Fruit fly (Drosophila melanogaster) whole organism, embryonic: Measurements from ENCODE around the gene TTLL4B.

Source experiments
- Atf3 ChIP-seq: fragments of 200-800 bp; sonication (Bioruptor generic); optimal IDR thresholded peaks from 3 replicates; lab custom pipeline; 2016; ENCODE audit warnings: missing biosample characterization, missing genetic modification characterization
- CG10274 ChIP-seq: fragments of 200-800 bp; sonication (Bioruptor generic); optimal IDR thresholded peaks from 3 replicates; lab custom pipeline; 2017; ENCODE audit warnings: missing biosample characterization, mild to moderate bottlenecking, missing genetic modification characterization
- CG12659 ChIP-seq: fragments of 200-800 bp; sonication (Bioruptor generic); optimal IDR thresholded peaks from 3 replicates; lab custom pipeline; 2017; ENCODE audit warnings: mild to moderate bottlenecking, missing biosample characterization, missing genetic modification reagents, missing genetic modification characterization
- CG12744 ChIP-seq: fragments of 200-800 bp; sonication (Bioruptor generic); optimal IDR thresholded peaks from 2 replicates; lab custom pipeline; 2016; ENCODE audit warnings: missing biosample characterization, missing genetic modification characterization
- CG14014 ChIP-seq: fragments of 200-800 bp; sonication (Bioruptor generic); IDR thresholded peaks from 2 replicates; pipeline ENCODE4 v1.3.6; 2022; ENCODE audit warnings: missing biosample characterization, missing genetic modification characterization
- CG15696 ChIP-seq: fragments of 200-800 bp; sonication (Bioruptor generic); optimal IDR thresholded peaks from 2 replicates; lab custom pipeline; 2019; ENCODE audit warnings: missing biosample characterization, mild to moderate bottlenecking, missing genetic modification characterization, moderate library complexity
- CG16815 ChIP-seq: fragments of 200-800 bp; sonication (Bioruptor generic); optimal IDR thresholded peaks from 3 replicates; lab custom pipeline; 2017; ENCODE audit warnings: missing biosample characterization, mild to moderate bottlenecking, missing genetic modification characterization
- CG17361 ChIP-seq: fragments of 200-800 bp; sonication (Bioruptor generic); IDR thresholded peaks from 3 replicates; pipeline ENCODE4 v1.3.6; 2022; ENCODE audit warnings: missing biosample characterization, missing genetic modification characterization
- CG17385 ChIP-seq: fragments of 200-800 bp; sonication (Bioruptor generic); optimal IDR thresholded peaks from 3 replicates; lab custom pipeline; 2018; ENCODE audit warnings: missing biosample characterization, mild to moderate bottlenecking, missing genetic modification characterization
- CG17829 ChIP-seq: fragments of 200-800 bp; optimal IDR thresholded peaks from 2 replicates; lab custom pipeline; 2019; ENCODE audit warnings: missing biosample characterization, mild to moderate bottlenecking, missing genetic modification characterization, moderate library complexity
- CG18599 ChIP-seq: fragments of 200-800 bp; sonication (Bioruptor generic); optimal IDR thresholded peaks from 3 replicates; lab custom pipeline; 2017; ENCODE audit warnings: missing biosample characterization, missing genetic modification characterization, mild to moderate bottlenecking, moderate library complexity, missing genetic modification reagents
- CG18764 ChIP-seq: fragments of 200-800 bp; sonication (Bioruptor generic); optimal IDR thresholded peaks from 3 replicates; lab custom pipeline; 2016; ENCODE audit warnings: missing biosample characterization, missing genetic modification characterization
- CG31441 ChIP-seq: fragments of 200-800 bp; sonication (Bioruptor generic); IDR thresholded peaks from 2 replicates; pipeline ENCODE4 v1.3.6; 2022; ENCODE audit warnings: missing biosample characterization, missing genetic modification characterization
- CG33557 ChIP-seq: fragments of 200-800 bp; sonication (Bioruptor generic); optimal IDR thresholded peaks from 2 replicates; lab custom pipeline; 2019; ENCODE audit warnings: missing biosample characterization, mild to moderate bottlenecking, missing genetic modification characterization, moderate library complexity
- CG4360 ChIP-seq: fragments of 200-800 bp; sonication (Bioruptor generic); IDR thresholded peaks from 2 replicates; pipeline ENCODE4 v1.3.6; 2022; ENCODE audit warnings: missing biosample characterization, missing genetic modification characterization
- CG43689 ChIP-seq: fragments of 200-800 bp; sonication (Bioruptor generic); IDR thresholded peaks from 2 replicates; pipeline ENCODE4 v1.3.6; 2022; ENCODE audit warnings: missing biosample characterization, missing genetic modification characterization
- CG4707 ChIP-seq: fragments of 200-800 bp; sonication (Bioruptor generic); optimal IDR thresholded peaks from 2 replicates; lab custom pipeline; 2018; ENCODE audit warnings: missing biosample characterization, mild to moderate bottlenecking, missing genetic modification characterization, moderate library complexity
- CG4730 ChIP-seq: fragments of 200-800 bp; sonication (Bioruptor generic); IDR thresholded peaks from 2 replicates; pipeline ENCODE4 v1.3.6; 2022; ENCODE audit warnings: missing biosample characterization, missing genetic modification characterization
- CG4820 ChIP-seq: fragments of 200-800 bp; sonication (Bioruptor generic); optimal IDR thresholded peaks from 3 replicates; lab custom pipeline; 2016; ENCODE audit warnings: missing biosample characterization, missing genetic modification characterization
- CG6254 ChIP-seq: fragments of 200-800 bp; sonication (Bioruptor generic); optimal IDR thresholded peaks from 3 replicates; lab custom pipeline; 2017; ENCODE audit warnings: mild to moderate bottlenecking, missing biosample characterization, missing genetic modification reagents, missing genetic modification characterization
- CG7271 ChIP-seq: fragments of 200-800 bp; sonication (Bioruptor generic); optimal IDR thresholded peaks from 2 replicates; lab custom pipeline; 2018; ENCODE audit warnings: missing biosample characterization, mild to moderate bottlenecking, missing genetic modification characterization, moderate library complexity
- CG7786 ChIP-seq: fragments of 200-800 bp; sonication (Bioruptor generic); optimal IDR thresholded peaks from 2 replicates; lab custom pipeline; 2016; ENCODE audit warnings: missing biosample characterization, missing genetic modification characterization
- CG8281 ChIP-seq: fragments of 200-800 bp; sonication (Bioruptor generic); optimal IDR thresholded peaks from 2 replicates; lab custom pipeline; 2018; ENCODE audit warnings: missing biosample characterization, mild to moderate bottlenecking, missing genetic modification characterization, moderate library complexity
- CG8388 ChIP-seq: fragments of 200-800 bp; sonication (Bioruptor generic); optimal IDR thresholded peaks from 2 replicates; lab custom pipeline; 2019; ENCODE audit warnings: missing biosample characterization, mild to moderate bottlenecking, missing genetic modification characterization, moderate library complexity
- NC2β ChIP-seq: fragments of 200-800 bp; sonication (Bioruptor generic); optimal IDR thresholded peaks from 2 replicates; lab custom pipeline; 2016; ENCODE audit warnings: missing biosample characterization, missing genetic modification characterization
- Six4 ChIP-seq: fragments of 200-800 bp; sonication (Bioruptor generic); optimal IDR thresholded peaks from 2 replicates; lab custom pipeline; 2016; ENCODE audit warnings: missing biosample characterization, missing genetic modification characterization
- Sox102F ChIP-seq: fragments of 200-800 bp; sonication (Bioruptor generic); optimal IDR thresholded peaks from 2 replicates; lab custom pipeline; 2018; ENCODE audit warnings: missing biosample characterization, mild to moderate bottlenecking, missing genetic modification characterization, moderate library complexity
- Trl ChIP-seq, 3 experiments: fragments of >200 bp in 2 of 3; fragments of 200-800 bp in 1 of 3; sonication (Bioruptor generic) in 1 of 3; optimal IDR thresholded peaks; 2 replicates in 1 of 3; 3 replicates in 2 of 3; lab custom pipeline; 2016 to 2017; ENCODE audit warnings: missing biosample characterization in 1 of 3, missing genetic modification characterization in 1 of 3
- ase ChIP-seq: fragments of 200-800 bp; sonication (Bioruptor generic); IDR thresholded peaks from 3 replicates; pipeline ENCODE4 v1.3.6; 2022; ENCODE audit warnings: missing biosample characterization, missing genetic modification characterization
- bigmax ChIP-seq: fragments of 200-800 bp; sonication (Bioruptor generic); optimal IDR thresholded peaks from 2 replicates; lab custom pipeline; 2018; ENCODE audit warnings: missing biosample characterization, mild to moderate bottlenecking, missing genetic modification characterization
- bsh ChIP-seq, 2 experiments: fragments of 200-800 bp; sonication (Bioruptor generic); optimal IDR thresholded peaks; 2 replicates each; lab custom pipeline; 2017 to 2018; ENCODE audit warnings: mild to moderate bottlenecking in 2 of 2, missing biosample characterization in 2 of 2, missing genetic modification characterization in 2 of 2, moderate library complexity in 1 of 2
- caup ChIP-seq: fragments of 200-800 bp; sonication (Bioruptor generic); optimal IDR thresholded peaks from 3 replicates; lab custom pipeline; 2017; ENCODE audit warnings: missing biosample characterization, mild to moderate bottlenecking, missing genetic modification characterization, moderate library complexity; ENCODE audit not compliant: severe bottlenecking
- chif ChIP-seq, 2 experiments: fragments of 200-800 bp; sonication (Bioruptor generic); optimal IDR thresholded peaks; 3 replicates each; lab custom pipeline; 2016; ENCODE audit warnings: missing biosample characterization in 2 of 2, missing genetic modification characterization in 2 of 2
- chm ChIP-seq: fragments of 200-800 bp; sonication (Bioruptor generic); IDR thresholded peaks from 2 replicates; pipeline ENCODE4 v1.3.6; 2022; ENCODE audit warnings: missing biosample characterization, missing genetic modification characterization
- chn ChIP-seq: fragments of 200-800 bp; sonication (Bioruptor generic); optimal IDR thresholded peaks from 2 replicates; lab custom pipeline; 2016; ENCODE audit warnings: missing biosample characterization, missing genetic modification characterization
- dysf ChIP-seq: fragments of 200-800 bp; sonication (Bioruptor generic); IDR thresholded peaks from 3 replicates; pipeline ENCODE4 v1.3.6; 2022; ENCODE audit warnings: missing biosample characterization, missing genetic modification characterization
- esg ChIP-seq: fragments of 200-800 bp; sonication (Bioruptor generic); conservative IDR thresholded peaks from 2 replicates; pipeline ENCODE4 v1.3.6; 2022; ENCODE audit warnings: missing biosample characterization, missing genetic modification characterization
- ham ChIP-seq: fragments of 200-800 bp; sonication (Bioruptor generic); IDR thresholded peaks from 2 replicates; pipeline ENCODE4 v1.3.6; 2022; ENCODE audit warnings: missing biosample characterization, missing genetic modification characterization
- her ChIP-seq: fragments of 200-800 bp; sonication (Bioruptor generic); optimal IDR thresholded peaks from 2 replicates; lab custom pipeline; 2016; ENCODE audit warnings: missing biosample characterization, missing genetic modification characterization
- hth ChIP-seq: fragments of >200 bp; optimal IDR thresholded peaks from 2 replicates; lab custom pipeline; 2017; ENCODE audit warnings: inconsistent platforms
- knrl ChIP-seq: fragments of 200-800 bp; sonication (Bioruptor generic); IDR thresholded peaks from 3 replicates; pipeline ENCODE4 v1.3.6; 2022; ENCODE audit warnings: missing biosample characterization, missing genetic modification characterization; ENCODE audit not compliant: partially characterized antibody
- mirr ChIP-seq: fragments of 200-800 bp; sonication (Bioruptor generic); optimal IDR thresholded peaks from 3 replicates; lab custom pipeline; 2018; ENCODE audit warnings: missing biosample characterization, mild to moderate bottlenecking, missing genetic modification characterization
- nom ChIP-seq: fragments of 200-800 bp; sonication (Bioruptor generic); optimal IDR thresholded peaks from 2 replicates; lab custom pipeline; 2017; ENCODE audit warnings: missing biosample characterization, missing genetic modification characterization, mild to moderate bottlenecking, moderate library complexity, missing genetic modification reagents
- oc ChIP-seq: fragments of 200-800 bp; sonication (Bioruptor generic); optimal IDR thresholded peaks from 2 replicates; lab custom pipeline; 2018; ENCODE audit warnings: missing biosample characterization, mild to moderate bottlenecking, missing genetic modification characterization, moderate library complexity
- scrt ChIP-seq: fragments of 200-800 bp; sonication (Bioruptor generic); optimal IDR thresholded peaks from 2 replicates; lab custom pipeline; 2018; ENCODE audit warnings: missing biosample characterization, mild to moderate bottlenecking, missing genetic modification characterization, moderate library complexity
- sens ChIP-seq: fragments of 200-800 bp; sonication (Bioruptor generic); peaks from one replicate; lab custom pipeline; 2016; ENCODE audit warnings: missing biosample characterization, missing genetic modification characterization
- seq ChIP-seq: fragments of 200-800 bp; sonication (Bioruptor generic); IDR thresholded peaks from 2 replicates; pipeline ENCODE4 v1.3.6; 2022; ENCODE audit warnings: missing biosample characterization, missing genetic modification characterization
- sima ChIP-seq: fragments of 200-800 bp; sonication (Bioruptor generic); optimal IDR thresholded peaks from 2 replicates; lab custom pipeline; 2016; ENCODE audit warnings: missing biosample characterization, missing genetic modification characterization
- tna ChIP-seq: fragments of 200-800 bp; sonication (Bioruptor generic); IDR thresholded peaks from 2 replicates; pipeline ENCODE4 v1.3.6; 2022; ENCODE audit warnings: missing biosample characterization, missing genetic modification characterization; ENCODE audit not compliant: partially characterized antibody
- toy ChIP-seq: fragments of 200-800 bp; sonication (Bioruptor generic); IDR thresholded peaks from 2 replicates; pipeline ENCODE4 v1.3.6; 2022; ENCODE audit warnings: missing biosample characterization, missing genetic modification characterization

The TTLL4B gene

dm6 chr2L:3840975-3841374 is 21.5 kb upstream of the TTLL4B start (continued):
- TF ChIP-seq CG8281 (tag; lab: Kevin White, UChicago) = no peak
- TF ChIP-seq sima (GFP tag; lab: Kevin White, UChicago) = no peak
- peak; percentile 93 for TF ChIP-seq sens (GFP tag; lab: Kevin White, UChicago)
- no peak for TF ChIP-seq Six4 (GFP tag; lab: Kevin White, UChicago)
- no peak for TF ChIP-seq her (GFP tag; lab: Kevin White, UChicago)
- TF ChIP-seq CG4730 (GFP tag; lab: Robert Waterston, UW) = 0 out of 2 replicates have a peak, but pooled peaks have one; percentile 35
- TF ChIP-seq CG17829 = peak; percentile 45
- TF ChIP-seq bigmax (GFP tag; lab: Kevin White, UChicago) = no peak
- TF ChIP-seq NC2β = no peak
- no peak for TF ChIP-seq CG12659
- peak; percentile 33 for TF ChIP-seq CG4820
- no peak for TF ChIP-seq Trl (optimal IDR thresholded peaks at IDR 0.05; lab: Kevin White, UChicago)
- TF ChIP-seq Trl (GFP tag; optimal IDR thresholded peaks at IDR 0.05; lab: Kevin White, UChicago) = peak; percentile 14
- no peak for TF ChIP-seq caup (GFP tag; lab: Kevin White, UChicago)
- TF ChIP-seq CG10274 = no peak
- TF ChIP-seq CG14014 = no peak
- no peak for TF ChIP-seq toy
- TF ChIP-seq bsh (GFP tag; optimal IDR thresholded peaks at IDR 0.05; lab: Kevin White, UChicago) = peak in 1 of 2 experiments; percentile 64
- peak; percentile 16 for TF ChIP-seq chn
- TF ChIP-seq chm (GFP tag; lab: Robert Waterston, UW) = no peak
- TF ChIP-seq Atf3 (GFP tag; lab: Kevin White, UChicago) = no peak
- TF ChIP-seq CG12744 (GFP tag; lab: Kevin White, UChicago) = no peak
- no peak for TF ChIP-seq CG7271
- TF ChIP-seq nom (GFP tag; lab: Kevin White, UChicago) = no peak
- TF ChIP-seq CG18599 (GFP tag; lab: Kevin White, UChicago) = no peak
- TF ChIP-seq CG18764 (GFP tag; lab: Kevin White, UChicago) = no peak
- peak in 1 of 2 experiments; percentile 67 for TF ChIP-seq chif (GFP tag; optimal IDR thresholded peaks at IDR 0.05; lab: Kevin White, UChicago)
- no peak for TF ChIP-seq CG7786 (GFP tag; lab: Kevin White, UChicago)
- peak; percentile 59 for TF ChIP-seq Sox102F (GFP tag; lab: Kevin White, UChicago)
- peak; percentile 43; the same call in 2 of the 3 replicates for TF ChIP-seq CG17361 (GFP tag; lab: Robert Waterston, UW)
- no peak for TF ChIP-seq hth
- TF ChIP-seq CG33557 (GFP tag; lab: Kevin White, UChicago) = peak; percentile 38
- peak; percentile 31 for TF ChIP-seq CG15696 (tag; lab: Kevin White, UChicago)
- peak; percentile 12; the same call in 1 of the 3 replicates for TF ChIP-seq ase (GFP tag; lab: Robert Waterston, UW)
- TF ChIP-seq CG16815 (GFP tag; lab: Kevin White, UChicago) = no peak
- TF ChIP-seq seq (GFP tag; lab: Robert Waterston, UW) = no peak
- no peak for TF ChIP-seq scrt
- peak; percentile 56; the same call in 1 of the 2 replicates for TF ChIP-seq CG31441 (GFP tag; lab: Robert Waterston, UW)
- TF ChIP-seq esg (GFP tag; lab: Robert Waterston, UW) = peak; percentile 39; the same call in 1 of the 2 replicates
- no peak for TF ChIP-seq tna
- TF ChIP-seq CG6254 (GFP tag; lab: Kevin White, UChicago) = peak; percentile 49
- peak; percentile 39 for TF ChIP-seq CG8388 (GFP tag; lab: Kevin White, UChicago)
- TF ChIP-seq CG43689 (GFP tag; lab: Robert Waterston, UW) = no peak
- TF ChIP-seq CG17385 (GFP tag; lab: Kevin White, UChicago) = no peak
- TF ChIP-seq mirr (GFP tag; lab: Kevin White, UChicago) = no peak
- 0 out of 2 replicates have a peak, but pooled peaks have one; percentile 26 for TF ChIP-seq CG4360 (GFP tag; lab: Robert Waterston, UW)
- no peak for TF ChIP-seq knrl (GFP tag; lab: Robert Waterston, UW)
- TF ChIP-seq ham (GFP tag; lab: Robert Waterston, UW) = no peak
- no peak for TF ChIP-seq CG4707
- no peak for TF ChIP-seq oc (tag; lab: Kevin White, UChicago)
- 0 out of 3 replicates have a peak, but pooled peaks have one; percentile 14 for TF ChIP-seq dysf
